Worm (Caenorhabditis elegans) whole organism, late embryonic: Measurements from ENCODE around the gene F28C6.5.

ENCODE experiments used
- C08G9.2 ChIP-seq: sonication (generic microtip); optimal IDR thresholded peaks from 2 replicates; lab custom pipeline; 2016; ENCODE audit warnings: mild to moderate bottlenecking, missing genetic modification characterization, moderate library complexity, missing compliant biosample characterization
- F13H6.1 ChIP-seq: sonication (generic microtip); optimal IDR thresholded peaks from 2 replicates; lab custom pipeline; 2016; ENCODE audit warnings: missing genetic modification characterization, missing compliant biosample characterization
- K09A11.1 ChIP-seq: sonication (generic microtip); optimal IDR thresholded peaks from 2 replicates; lab custom pipeline; 2017; ENCODE audit warnings: antibody characterized with exemption, mild to moderate bottlenecking, missing genetic modification characterization, missing compliant biosample characterization; ENCODE audit not compliant: insufficient read depth
- T23F11.4 ChIP-seq: fragments of 200-800 bp; sonication (Bioruptor generic); optimal IDR thresholded peaks from 2 replicates; lab custom pipeline; 2018; ENCODE audit warnings: mild to moderate bottlenecking, missing genetic modification characterization, missing compliant biosample characterization
- ahr-1 ChIP-seq: sonication (generic microtip); optimal IDR thresholded peaks from 2 replicates; lab custom pipeline; 2016; ENCODE audit warnings: missing genetic modification characterization, missing compliant biosample characterization
- ama-1 ChIP-seq: fragments of 150-350 bp; optimal IDR thresholded peaks from 2 replicates; lab custom pipeline; 2014
- ceh-14 ChIP-seq: sonication (generic microtip); optimal IDR thresholded peaks from 2 replicates; lab custom pipeline; 2016; ENCODE audit warnings: missing genotype, missing genetic modification characterization, missing compliant biosample characterization
- ceh-19 ChIP-seq: fragments of 200-800 bp; sonication (Bioruptor generic); optimal IDR thresholded peaks from 2 replicates; lab custom pipeline; 2018; ENCODE audit warnings: mild to moderate bottlenecking, missing genetic modification characterization, missing compliant biosample characterization
- ceh-2 ChIP-seq: sonication (generic microtip); optimal IDR thresholded peaks from 2 replicates; lab custom pipeline; 2016; ENCODE audit warnings: missing genotype, missing genetic modification characterization, missing compliant biosample characterization
- ceh-30 ChIP-seq: fragments of 150-350 bp; optimal IDR thresholded peaks from 2 replicates; lab custom pipeline; 2014; ENCODE audit warnings: missing biosample characterization, missing genetic modification characterization
- ceh-31 ChIP-seq: sonication (generic microtip); optimal IDR thresholded peaks from 2 replicates; lab custom pipeline; 2016; ENCODE audit warnings: missing genetic modification characterization, missing compliant biosample characterization
- ceh-45 ChIP-seq: fragments of 200-800 bp; sonication (Bioruptor generic); IDR thresholded peaks from 2 replicates; pipeline ENCODE4 v1.3.6; 2022; ENCODE audit warnings: missing genetic modification reagents, missing genetic modification characterization, missing compliant biosample characterization
- ceh-48 ChIP-seq: sonication (generic microtip); optimal IDR thresholded peaks from 2 replicates; lab custom pipeline; 2016; ENCODE audit warnings: missing genetic modification characterization, inconsistent platforms, missing compliant biosample characterization
- ceh-6 ChIP-seq: fragments of 200-800 bp; sonication (Bioruptor generic); optimal IDR thresholded peaks from 2 replicates; lab custom pipeline; 2018; ENCODE audit warnings: mild to moderate bottlenecking, missing genetic modification characterization, missing compliant biosample characterization
- ceh-9 ChIP-seq: sonication (generic microtip); optimal IDR thresholded peaks from 2 replicates; lab custom pipeline; 2016; ENCODE audit warnings: mild to moderate bottlenecking, missing genetic modification characterization, inconsistent platforms, missing compliant biosample characterization
- che-1 ChIP-seq: sonication (generic microtip); optimal IDR thresholded peaks from 2 replicates; lab custom pipeline; 2016; ENCODE audit warnings: mild to moderate bottlenecking, missing genetic modification characterization, missing compliant biosample characterization
- dmd-4 ChIP-seq: sonication (generic microtip); optimal IDR thresholded peaks from 2 replicates; lab custom pipeline; 2016; ENCODE audit warnings: borderline replicate concordance, missing genetic modification characterization, missing compliant biosample characterization
- dve-1 ChIP-seq: sonication (generic microtip); optimal IDR thresholded peaks from 2 replicates; lab custom pipeline; 2017; ENCODE audit warnings: antibody characterized with exemption, mild to moderate bottlenecking, missing genetic modification characterization, missing compliant biosample characterization
- ets-4 ChIP-seq: sonication (generic microtip); optimal IDR thresholded peaks from 2 replicates; lab custom pipeline; 2016; ENCODE audit warnings: missing genetic modification characterization, missing compliant biosample characterization
- eyg-1 ChIP-seq: sonication (generic microtip); optimal IDR thresholded peaks from 2 replicates; lab custom pipeline; 2016; ENCODE audit warnings: missing genotype, missing genetic modification characterization, missing compliant biosample characterization
- fax-1 ChIP-seq: sonication (generic microtip); optimal IDR thresholded peaks from 2 replicates; lab custom pipeline; 2016; ENCODE audit warnings: missing genotype, missing genetic modification characterization, missing compliant biosample characterization
- fkh-10 ChIP-seq: fragments of 150-350 bp; optimal IDR thresholded peaks from 2 replicates; lab custom pipeline; 2014; ENCODE audit warnings: missing biosample characterization, missing genetic modification reagents, missing genetic modification characterization
- fkh-6 ChIP-seq: sonication (generic microtip); optimal IDR thresholded peaks from 2 replicates; lab custom pipeline; 2016; ENCODE audit warnings: missing genetic modification characterization, missing compliant biosample characterization
- hlh-15 ChIP-seq: sonication (generic microtip); optimal IDR thresholded peaks from 2 replicates; lab custom pipeline; 2016; ENCODE audit warnings: missing genetic modification characterization, missing compliant biosample characterization
- hlh-6 ChIP-seq: sonication (generic microtip); optimal IDR thresholded peaks from 2 replicates; lab custom pipeline; 2016; ENCODE audit warnings: missing genotype, missing genetic modification characterization, missing compliant biosample characterization
- hlh-8 ChIP-seq: sonication (generic microtip); optimal IDR thresholded peaks from 2 replicates; lab custom pipeline; 2016; ENCODE audit warnings: missing genotype, missing genetic modification characterization, missing compliant biosample characterization
- lim-6 ChIP-seq: sonication (generic microtip); optimal IDR thresholded peaks from 2 replicates; lab custom pipeline; 2016; ENCODE audit warnings: missing genetic modification characterization, missing compliant biosample characterization
- lin-11 ChIP-seq: fragments of 200-800 bp; sonication (Bioruptor generic); optimal IDR thresholded peaks from 2 replicates; lab custom pipeline; 2018; ENCODE audit warnings: mild to moderate bottlenecking, missing genetic modification characterization, missing compliant biosample characterization
- madf-2 ChIP-seq: sonication (generic microtip); optimal IDR thresholded peaks from 2 replicates; lab custom pipeline; 2017; ENCODE audit warnings: missing genetic modification characterization, missing compliant biosample characterization
- mec-3 ChIP-seq: sonication (generic microtip); optimal IDR thresholded peaks from 2 replicates; lab custom pipeline; 2016; ENCODE audit warnings: borderline replicate concordance, missing genetic modification characterization, missing compliant biosample characterization
- nhr-232 ChIP-seq: sonication (generic microtip); optimal IDR thresholded peaks from 2 replicates; lab custom pipeline; 2016; ENCODE audit warnings: missing genetic modification characterization, missing compliant biosample characterization
- odd-2 ChIP-seq: sonication (generic microtip); optimal IDR thresholded peaks from 2 replicates; lab custom pipeline; 2017; ENCODE audit warnings: antibody characterized with exemption, mild to moderate bottlenecking, missing genetic modification characterization, missing compliant biosample characterization
- pag-3 ChIP-seq: sonication (generic microtip); optimal IDR thresholded peaks from 2 replicates; lab custom pipeline; 2016; ENCODE audit warnings: missing compliant biosample characterization, missing genetic modification characterization, borderline replicate concordance
- pat-9 ChIP-seq: fragments of 200-800 bp; sonication (Bioruptor generic); optimal IDR thresholded peaks from 2 replicates; lab custom pipeline; 2018; ENCODE audit warnings: mild to moderate bottlenecking, missing genetic modification characterization, moderate library complexity, missing compliant biosample characterization
- pha-2 ChIP-seq: sonication (generic microtip); optimal IDR thresholded peaks from 2 replicates; lab custom pipeline; 2017; ENCODE audit warnings: mild to moderate bottlenecking, missing genetic modification characterization, missing compliant biosample characterization
- pqm-1 ChIP-seq: sonication (generic microtip); optimal IDR thresholded peaks from 2 replicates; lab custom pipeline; 2016; ENCODE audit warnings: missing genetic modification characterization, missing compliant biosample characterization
- ref-2 ChIP-seq: sonication (generic microtip); optimal IDR thresholded peaks from 2 replicates; lab custom pipeline; 2016; ENCODE audit warnings: missing genetic modification characterization, missing compliant biosample characterization
- sox-4 ChIP-seq: sonication (generic microtip); optimal IDR thresholded peaks from 2 replicates; lab custom pipeline; 2017; ENCODE audit warnings: mild to moderate bottlenecking, missing genetic modification characterization, inconsistent platforms, missing compliant biosample characterization
- syd-9 ChIP-seq: sonication (generic microtip); optimal IDR thresholded peaks from 2 replicates; lab custom pipeline; 2016; ENCODE audit warnings: mild to moderate bottlenecking, missing genetic modification characterization, moderate library complexity, missing compliant biosample characterization
- tbx-7 ChIP-seq: sonication (generic microtip); optimal IDR thresholded peaks from 2 replicates; lab custom pipeline; 2016; ENCODE audit warnings: missing genotype, missing genetic modification characterization, missing compliant biosample characterization
- ttx-3 ChIP-seq: sonication (generic microtip); optimal IDR thresholded peaks from 2 replicates; lab custom pipeline; 2016; ENCODE audit warnings: missing genetic modification reagents, missing genetic modification characterization, missing compliant biosample characterization
- unc-3 ChIP-seq, 2 experiments: fragments of 200-800 bp in 1 of 2; sonication (Bioruptor generic) in 1 of 2; sonication (generic microtip) in 1 of 2; conservative IDR thresholded peaks in 1 of 2; optimal IDR thresholded peaks in 1 of 2; 2 replicates each; pipeline versions ENCODE4 v1.3.6 to Lab custom; 2016 to 2022; ENCODE audit warnings: missing compliant biosample characterization in 2 of 2, missing genetic modification characterization in 2 of 2, missing genetic modification reagents in 1 of 2
- unc-55 ChIP-seq: sonication (generic microtip); optimal IDR thresholded peaks from 2 replicates; lab custom pipeline; 2017; ENCODE audit warnings: missing biosample characterization, missing genetic modification reagents, missing genetic modification characterization

F28C6.5 gene

ce11 chrII:8569038-8569977, 30.0 kb upstream of the F28C6.5 start, which contains the start of the genes col-38 and rpl-5 (continued):
- TF ChIP-seq mec-3 (tag; lab: Kevin White, UChicago) (no peak), nhr-232 (tag; lab: Kevin White, UChicago) (no peak), C08G9.2 (peak; percentile 48), che-1 (tag; lab: Kevin White, UChicago) (peak; percentile 27), fkh-6 (no peak), T23F11.4 (GFP tag; lab: Kevin White, UChicago) (no peak), ceh-14 (no peak), hlh-15 (tag; lab: Kevin White, UChicago) (no peak), fax-1 (tag; lab: Kevin White, UChicago) (no peak), ceh-2 (tag; lab: Kevin White, UChicago) (no peak), eyg-1 (tag; lab: Kevin White, UChicago) (no peak), hlh-8 (tag; lab: Kevin White, UChicago) (no peak), ref-2 (tag; lab: Kevin White, UChicago) (peak; percentile 48), ceh-9 (tag; lab: Kevin White, UChicago) (no peak), hlh-6 (tag; lab: Kevin White, UChicago) (no peak), pqm-1 (tag; lab: Kevin White, UChicago) (no peak), ahr-1 (tag; lab: Kevin White, UChicago) (no peak), fkh-10 (GFP tag; lab: Kevin White, UChicago) (no peak), pat-9 (no peak), ama-1 (no peak), odd-2 (tag; lab: Kevin White, UChicago) (no peak), ceh-30 (peak; percentile 76), K09A11.1 (tag; lab: Kevin White, UChicago) (no peak)

DNA sequence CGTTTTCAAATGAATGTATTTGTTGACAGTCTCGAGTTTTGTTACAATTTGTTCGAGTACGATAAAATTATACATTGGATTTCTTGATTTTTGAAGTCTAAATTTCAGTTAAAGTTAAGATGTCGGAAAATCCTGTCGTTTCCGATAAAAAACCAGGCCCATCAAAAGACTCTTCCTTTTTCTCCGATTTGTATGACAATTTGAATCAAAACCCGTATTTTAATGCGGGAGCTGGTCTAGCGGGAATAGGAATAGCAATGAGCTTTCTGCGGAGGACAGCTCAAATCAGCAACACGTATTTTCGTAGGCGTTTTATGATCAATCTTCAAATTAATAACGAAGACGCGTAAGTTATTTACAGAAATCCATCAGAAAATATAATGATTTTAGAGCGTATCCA, 28.3 kb upstream of the F28C6.5 start, which contains the start of gene bcs-1:
Gene bcs-1 (plus strand): TSS at position 109 of the 400 bp plus-strand sequence.
- TF ChIP-seq lim-6 (tag; lab: Kevin White, UChicago) (no peak), ttx-3 (no peak), fkh-6 (no peak), ceh-45 (GFP tag; lab: Robert Waterston, UW) (no peak), K09A11.1 (tag; lab: Kevin White, UChicago) (no peak), fax-1 (tag; lab: Kevin White, UChicago) (no peak), ceh-14 (no peak), fkh-10 (GFP tag; lab: Kevin White, UChicago) (no peak), tbx-7 (tag; lab: Kevin White, UChicago) (no peak), ceh-48 (tag; lab: Kevin White, UChicago) (no peak), ceh-6 (no peak), pag-3 (tag; lab: Kevin White, UChicago) (no peak), ahr-1 (tag; lab: Kevin White, UChicago) (no peak), syd-9 (tag; lab: Kevin White, UChicago) (no peak), lin-11 (tag; lab: Kevin White, UChicago) (no peak), madf-2 (tag; lab: Kevin White, UChicago) (no peak), pha-2 (tag; lab: Kevin White, UChicago) (no peak)
- TF ChIP-seq, all 69 proteins: peak for 0

ce11 chrII:8573044-8573443, 26.3 kb upstream of the F28C6.5 start, which contains the start of gene F54C9.7:
Gene F54C9.7 (plus strand): TSS chrII:8573344.
- no peak for TF ChIP-seq ceh-6
- no peak for TF ChIP-seq unc-3 (GFP tag; conservative IDR thresholded peaks at IDR 0.05; lab: Robert Waterston, UW)
- TF ChIP-seq unc-3 (tag; optimal IDR thresholded peaks at IDR 0.05; lab: Kevin White, UChicago) = no peak
- TF ChIP-seq dve-1 (tag; lab: Kevin White, UChicago) = no peak
- TF ChIP-seq unc-55 (GFP tag; lab: Kevin White, UChicago) = no peak
- no peak for TF ChIP-seq syd-9 (tag; lab: Kevin White, UChicago)
- TF ChIP-seq ets-4 (tag; lab: Kevin White, UChicago) = no peak
- no peak for TF ChIP-seq ama-1
- no peak for TF ChIP-seq ceh-19 (GFP tag; lab: Kevin White, UChicago)
- no peak for TF ChIP-seq odd-2 (tag; lab: Kevin White, UChicago)
- no peak for TF ChIP-seq C08G9.2
- TF ChIP-seq sox-4 = no peak
- no peak for TF ChIP-seq fkh-10 (GFP tag; lab: Kevin White, UChicago)
- no peak for TF ChIP-seq F13H6.1 (tag; lab: Kevin White, UChicago)
- TF ChIP-seq dmd-4 (tag; lab: Kevin White, UChicago) = no peak
- no peak for TF ChIP-seq ceh-31
- TF ChIP-seq, all 69 proteins: peak for 0
